Worm (Caenorhabditis elegans): ENCODE data around the gene gst-6.
"Not testable (repeated sequence)": the region's sequence is repeated elsewhere in the genome, so short reads cannot be mapped to it uniquely, and the experiment has no call there.

The gst-6 gene

ce11 chrII:4888527-4889487 is 9.1 kb downstream of the gst-6 start, which contains the start of gene pgm-1:
pgm-1 (plus strand) TSS chrII:4889437.
- TF ChIP-seq med-1 (GFP tag; optimal IDR thresholded peaks at IDR 0.05; ENCODE audit: insufficient read depth) (no peak), ref-1 (GFP tag; conservative IDR thresholded peaks at IDR 0.05) (no peak), ztf-29 (GFP tag; IDR thresholded peaks at IDR 0.05) (no peak)

- TF ChIP-seq tab-1 (GFP tag; IDR thresholded peaks at IDR 0.05) (no peak), ztf-23 (GFP tag; IDR thresholded peaks at IDR 0.05) (no peak), klf-2 (GFP tag; conservative IDR thresholded peaks at IDR 0.05) (no peak), flt-1 (GFP tag; IDR thresholded peaks at IDR 0.05) (no peak)
Observed at ce11 chrII:4891012-4891775, 11.5 kb downstream of the gst-6 start, which contains the start of gene gst-9. gst-9 (plus strand) TSS chrII:4891585.

- TF ChIP-seq ref-1 (GFP tag; conservative IDR thresholded peaks at IDR 0.05), result no peak
- TF ChIP-seq tab-1 (GFP tag; IDR thresholded peaks at IDR 0.05), result no peak
Observed at ce11 chrII:4892594-4892993, 12.9 kb downstream of the gst-6 start, which contains the start of gene msp-33. msp-33 (minus strand) TSS chrII:4892694.

- not testable (repeated sequence) for TF ChIP-seq ztf-29 (GFP tag; IDR thresholded peaks at IDR 0.05); tab-1 (GFP tag; IDR thresholded peaks at IDR 0.05); ref-1 (GFP tag; conservative IDR thresholded peaks at IDR 0.05)
Observed at ce11 chrII:4898529-4898928, 18.8 kb downstream of the gst-6 start, which contains the start of gene msp-32. msp-32 (plus strand) TSS chrII:4898829.

ce11 chrII:4902035-4902434 is 22.3 kb downstream of the gst-6 start, which contains the start of gene R05F9.9:
R05F9.9 (minus strand) TSS chrII:4902100.
- TF ChIP-seq ref-1 (GFP tag; conservative IDR thresholded peaks at IDR 0.05), result no peak
- TF ChIP-seq T22C8.4 (GFP tag; IDR thresholded peaks at IDR 0.05), result peak; percentile 80

ce11 chrII:4903696-4904095 is 24.0 kb downstream of the gst-6 start, which contains the start of gene sgt-1:
sgt-1 (minus strand) TSS chrII:4903796.
- not testable (repeated sequence) for TF ChIP-seq ref-1 (GFP tag; conservative IDR thresholded peaks at IDR 0.05); ztf-23 (GFP tag; IDR thresholded peaks at IDR 0.05); med-1 (GFP tag; optimal IDR thresholded peaks at IDR 0.05; ENCODE audit: insufficient read depth)

ce11 chrII:4904277-4904676 is 24.6 kb downstream of the gst-6 start:
- TF ChIP-seq T22C8.4 (GFP tag; IDR thresholded peaks at IDR 0.05) (no peak), ztf-29 (GFP tag; IDR thresholded peaks at IDR 0.05) (peak; percentile 57; the same call in 1 of the 2 replicates), ztf-23 (GFP tag; IDR thresholded peaks at IDR 0.05) (no peak), cog-1 (tag; optimal IDR thresholded peaks at IDR 0.05) (no peak), tab-1 (GFP tag; IDR thresholded peaks at IDR 0.05) (no peak), flt-1 (GFP tag; IDR thresholded peaks at IDR 0.05) (0 out of 2 replicates have a peak, but pooled peaks have one; percentile 7), klf-2 (GFP tag; conservative IDR thresholded peaks at IDR 0.05) (no peak), ref-1 (GFP tag; conservative IDR thresholded peaks at IDR 0.05) (no peak), med-1 (GFP tag; optimal IDR thresholded peaks at IDR 0.05; ENCODE audit: insufficient read depth) (no peak)

ce11 chrII:4904778-4905177 is 25.1 kb downstream of the gst-6 start, which contains the start of gene btbd-10:
btbd-10 (plus strand) TSS chrII:4905008.
- TF ChIP-seq ztf-29 (GFP tag; IDR thresholded peaks at IDR 0.05) (no peak), ref-1 (GFP tag; conservative IDR thresholded peaks at IDR 0.05) (no peak), ztf-23 (GFP tag; IDR thresholded peaks at IDR 0.05) (no peak), med-1 (GFP tag; optimal IDR thresholded peaks at IDR 0.05; ENCODE audit: insufficient read depth) (no peak), klf-2 (GFP tag; conservative IDR thresholded peaks at IDR 0.05) (no peak), cog-1 (tag; optimal IDR thresholded peaks at IDR 0.05) (no peak)

ce11 chrII:4905331-4905730 is 25.6 kb downstream of the gst-6 start:
- no peak for TF ChIP-seq ref-1 (GFP tag; conservative IDR thresholded peaks at IDR 0.05)
- TF ChIP-seq ztf-23 (GFP tag; IDR thresholded peaks at IDR 0.05), result no peak
- TF ChIP-seq tab-1 (GFP tag; IDR thresholded peaks at IDR 0.05), result no peak
- TF ChIP-seq med-1 (GFP tag; optimal IDR thresholded peaks at IDR 0.05; ENCODE audit: insufficient read depth), result no peak
- no peak for TF ChIP-seq ztf-29 (GFP tag; IDR thresholded peaks at IDR 0.05)
- no peak for TF ChIP-seq cog-1 (tag; optimal IDR thresholded peaks at IDR 0.05)
- no peak for TF ChIP-seq klf-2 (GFP tag; conservative IDR thresholded peaks at IDR 0.05)
- no peak for TF ChIP-seq flt-1 (GFP tag; IDR thresholded peaks at IDR 0.05)

- TF ChIP-seq flt-1 (GFP tag; IDR thresholded peaks at IDR 0.05) (no peak), T22C8.4 (GFP tag; IDR thresholded peaks at IDR 0.05) (no peak), ztf-29 (GFP tag; IDR thresholded peaks at IDR 0.05) (no peak), ref-1 (GFP tag; conservative IDR thresholded peaks at IDR 0.05) (no peak), cog-1 (tag; optimal IDR thresholded peaks at IDR 0.05) (no peak), tab-1 (GFP tag; IDR thresholded peaks at IDR 0.05) (no peak), ztf-23 (GFP tag; IDR thresholded peaks at IDR 0.05) (no peak), klf-2 (GFP tag; conservative IDR thresholded peaks at IDR 0.05) (no peak), med-1 (GFP tag; optimal IDR thresholded peaks at IDR 0.05; ENCODE audit: insufficient read depth) (no peak)
Observed at ce11 chrII:4905883-4906282, 26.2 kb downstream of the gst-6 start.

Data from whole organism, midembryonic.